Worm (Caenorhabditis elegans): ENCODE results near the gene Y41D4A.4.

DNA sequence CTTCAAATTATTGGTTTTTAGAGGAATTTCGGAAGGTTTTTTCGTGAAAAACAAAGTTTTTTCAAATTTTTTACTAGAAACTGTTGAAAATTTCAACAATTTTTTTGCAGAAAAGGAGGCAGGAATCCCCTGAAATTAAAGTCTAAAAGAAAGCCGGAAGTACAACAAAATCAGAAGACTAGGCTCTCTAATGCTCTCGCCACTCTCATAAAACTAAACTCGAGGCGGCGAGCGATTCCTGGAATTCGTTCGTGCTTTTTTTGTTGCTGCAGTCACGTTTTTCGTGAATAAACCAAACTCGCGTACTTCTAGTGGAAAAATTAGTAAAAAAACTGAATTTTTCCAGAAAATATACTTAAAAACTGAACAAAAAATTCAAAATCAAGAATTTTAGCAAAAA is 6.9 kb upstream of the Y41D4A.4 start:
- TF ChIP-seq cog-1 (tag; optimal IDR thresholded peaks at IDR 0.05) (no peak), flt-1 (GFP tag; IDR thresholded peaks at IDR 0.05) (no peak), ztf-23 (GFP tag; IDR thresholded peaks at IDR 0.05) (no peak), T22C8.4 (GFP tag; IDR thresholded peaks at IDR 0.05) (no peak), ztf-29 (GFP tag; IDR thresholded peaks at IDR 0.05) (no peak), ref-1 (GFP tag; conservative IDR thresholded peaks at IDR 0.05) (no peak), klf-2 (GFP tag; conservative IDR thresholded peaks at IDR 0.05) (no peak)

All from whole organism, midembryonic.